Fruit fly (Drosophila melanogaster) whole organism, embryonic: ENCODE data around the gene Etl1.
A peak's percentile ranks its signal among the peaks of the same experiment; 100 is the strongest.

Experiments used
- Atf6 ChIP-seq: fragments of 200-800 bp; sonication (Bioruptor generic); IDR thresholded peaks from 2 replicates; pipeline ENCODE4 v1.3.6; 2022; ENCODE audit warnings: missing biosample characterization, missing genetic modification characterization
- Bgb ChIP-seq: fragments of 200-800 bp; sonication (Bioruptor generic); IDR thresholded peaks from 2 replicates; pipeline ENCODE4 v1.3.6; 2022; ENCODE audit warnings: missing biosample characterization, missing genetic modification characterization; ENCODE audit not compliant: partially characterized antibody
- Blimp-1 ChIP-seq: fragments of 200-800 bp; sonication (Bioruptor generic); optimal IDR thresholded peaks from 3 replicates; lab custom pipeline; 2018; ENCODE audit warnings: missing biosample characterization, missing genetic modification characterization, mild to moderate bottlenecking, moderate library complexity, missing genetic modification reagents
- CG10209 ChIP-seq: fragments of 200-800 bp; sonication (Bioruptor generic); optimal IDR thresholded peaks from 3 replicates; lab custom pipeline; 2017; ENCODE audit warnings: missing biosample characterization, mild to moderate bottlenecking, missing genetic modification characterization, missing genetic modification reagents
- CG10274 ChIP-seq: fragments of 200-800 bp; sonication (Bioruptor generic); optimal IDR thresholded peaks from 3 replicates; lab custom pipeline; 2017; ENCODE audit warnings: missing biosample characterization, mild to moderate bottlenecking, missing genetic modification characterization
- CG12155 ChIP-seq: fragments of 200-800 bp; sonication (Bioruptor generic); optimal IDR thresholded peaks from 3 replicates; lab custom pipeline; 2016; ENCODE audit warnings: missing biosample characterization, missing genetic modification characterization
- CG12236 ChIP-seq: fragments of 200-800 bp; sonication (Bioruptor generic); optimal IDR thresholded peaks from 2 replicates; lab custom pipeline; 2016; ENCODE audit warnings: missing biosample characterization, missing genetic modification characterization
- CG12391 ChIP-seq: fragments of 200-800 bp; sonication (Bioruptor generic); optimal IDR thresholded peaks from 3 replicates; lab custom pipeline; 2018; ENCODE audit warnings: missing biosample characterization, mild to moderate bottlenecking, missing genetic modification characterization, moderate library complexity
- CG1529 ChIP-seq: fragments of 200-800 bp; sonication (Bioruptor generic); optimal IDR thresholded peaks from 3 replicates; lab custom pipeline; 2018; ENCODE audit warnings: missing biosample characterization, missing genetic modification characterization
- CG18011 ChIP-seq: fragments of 200-800 bp; sonication (Bioruptor generic); optimal IDR thresholded peaks from 2 replicates; lab custom pipeline; 2017; ENCODE audit warnings: missing biosample characterization, missing genetic modification characterization, mild to moderate bottlenecking, moderate library complexity, missing genotype
- CG2116 ChIP-seq: fragments of 200-800 bp; sonication (Bioruptor generic); optimal IDR thresholded peaks from 3 replicates; lab custom pipeline; 2018; ENCODE audit warnings: missing biosample characterization, mild to moderate bottlenecking, missing genetic modification characterization
- CG30020 ChIP-seq: fragments of 200-800 bp; optimal IDR thresholded peaks from 2 replicates; lab custom pipeline; 2019; ENCODE audit warnings: missing biosample characterization, mild to moderate bottlenecking, missing genetic modification characterization, moderate library complexity
- CG3407 ChIP-seq: fragments of 200-800 bp; sonication (Bioruptor generic); optimal IDR thresholded peaks from 2 replicates; lab custom pipeline; 2018; ENCODE audit warnings: missing biosample characterization, mild to moderate bottlenecking, missing genetic modification characterization
- CG3726 ChIP-seq: fragments of 200-800 bp; sonication (Bioruptor generic); IDR thresholded peaks from 3 replicates; pipeline ENCODE4, ENCODE4 v1.3.6; 2022; ENCODE audit warnings: missing biosample characterization, missing genetic modification characterization
- CG4707 ChIP-seq: fragments of 200-800 bp; sonication (Bioruptor generic); optimal IDR thresholded peaks from 2 replicates; lab custom pipeline; 2018; ENCODE audit warnings: missing biosample characterization, mild to moderate bottlenecking, missing genetic modification characterization, moderate library complexity
- CG4730 ChIP-seq: fragments of 200-800 bp; sonication (Bioruptor generic); IDR thresholded peaks from 2 replicates; pipeline ENCODE4 v1.3.6; 2022; ENCODE audit warnings: missing biosample characterization, missing genetic modification characterization
- CG4820 ChIP-seq: fragments of 200-800 bp; sonication (Bioruptor generic); optimal IDR thresholded peaks from 3 replicates; lab custom pipeline; 2016; ENCODE audit warnings: missing biosample characterization, missing genetic modification characterization
- CG7556 ChIP-seq: fragments of 200-800 bp; sonication (Bioruptor generic); optimal IDR thresholded peaks from 2 replicates; lab custom pipeline; 2017; ENCODE audit warnings: missing biosample characterization, mild to moderate bottlenecking, missing genetic modification characterization
- CG8089 ChIP-seq: fragments of 200-800 bp; sonication (Bioruptor generic); optimal IDR thresholded peaks from 3 replicates; lab custom pipeline; 2016; ENCODE audit warnings: missing biosample characterization, missing genetic modification characterization
- CG9609 ChIP-seq: fragments of 200-800 bp; sonication (Bioruptor generic); optimal IDR thresholded peaks from 3 replicates; lab custom pipeline; 2016; ENCODE audit warnings: missing biosample characterization, missing genetic modification characterization
- CG9797 ChIP-seq: fragments of 200-800 bp; sonication (Bioruptor generic); optimal IDR thresholded peaks from 3 replicates; lab custom pipeline; 2018; ENCODE audit warnings: missing biosample characterization, mild to moderate bottlenecking, missing genetic modification characterization
- Eip74EF ChIP-seq, 2 experiments: fragments of 200-800 bp in 1 of 2; fragments of >200 bp in 1 of 2; sonication (Bioruptor generic) in 1 of 2; optimal IDR thresholded peaks; 2 replicates each; lab custom pipeline; 2017 to 2019; ENCODE audit warnings: missing biosample characterization in 2 of 2, missing genetic modification characterization in 2 of 2, mild to moderate bottlenecking in 1 of 2, moderate library complexity in 1 of 2
- HLH4C ChIP-seq: fragments of 200-800 bp; sonication (Bioruptor generic); IDR thresholded peaks from 3 replicates; pipeline ENCODE4 v1.3.6; 2022; ENCODE audit warnings: missing biosample characterization, missing genetic modification characterization; ENCODE audit not compliant: partially characterized antibody
- Hand ChIP-seq: fragments of 200-800 bp; sonication (Bioruptor generic); optimal IDR thresholded peaks from 2 replicates; lab custom pipeline; 2017; ENCODE audit warnings: mild to moderate bottlenecking, missing biosample characterization, missing genetic modification reagents, missing genetic modification characterization
- Hey ChIP-seq: fragments of 200-800 bp; sonication (Bioruptor generic); optimal IDR thresholded peaks from 3 replicates; lab custom pipeline; 2018; ENCODE audit warnings: missing biosample characterization, mild to moderate bottlenecking, missing genetic modification characterization
- HmgZ ChIP-seq: fragments of 200-800 bp; sonication (Bioruptor generic); optimal IDR thresholded peaks from 2 replicates; lab custom pipeline; 2018; ENCODE audit warnings: missing biosample characterization, mild to moderate bottlenecking, missing genetic modification characterization
- Meics ChIP-seq: fragments of 200-800 bp; sonication (Bioruptor generic); optimal IDR thresholded peaks from 2 replicates; lab custom pipeline; 2017; ENCODE audit warnings: missing biosample characterization, mild to moderate bottlenecking, missing genetic modification characterization
- Nf-YB ChIP-seq: fragments of 200-800 bp; sonication (Bioruptor generic); optimal IDR thresholded peaks from 3 replicates; lab custom pipeline; 2019; ENCODE audit warnings: missing biosample characterization, mild to moderate bottlenecking, missing genetic modification characterization, moderate library complexity
- Opbp ChIP-seq: fragments of 200-800 bp; sonication (Bioruptor generic); IDR thresholded peaks from 3 replicates; pipeline ENCODE4 v1.3.6; 2022; ENCODE audit warnings: missing biosample characterization, missing genetic modification characterization; ENCODE audit not compliant: partially characterized antibody
- Scr ChIP-seq: fragments of 200-800 bp; sonication (Bioruptor generic); IDR thresholded peaks from 2 replicates; pipeline ENCODE4 v1.3.6; 2022; ENCODE audit warnings: missing biosample characterization, missing genetic modification characterization; ENCODE audit not compliant: partially characterized antibody
- Sin3A ChIP-seq: fragments of >200 bp; optimal IDR thresholded peaks from 2 replicates; lab custom pipeline; 2018
- YL-1 ChIP-seq: fragments of 200-800 bp; sonication (Bioruptor generic); optimal IDR thresholded peaks from 3 replicates; lab custom pipeline; 2017; ENCODE audit warnings: missing biosample characterization, mild to moderate bottlenecking, missing genetic modification characterization
- ac ChIP-seq: fragments of 200-800 bp; sonication (Bioruptor generic); optimal IDR thresholded peaks from 3 replicates; lab custom pipeline; 2017; ENCODE audit warnings: missing biosample characterization, mild to moderate bottlenecking, missing genetic modification characterization
- ash1 ChIP-seq: fragments of 200-800 bp; sonication (Bioruptor generic); optimal IDR thresholded peaks from 2 replicates; lab custom pipeline; 2018; ENCODE audit warnings: missing biosample characterization, mild to moderate bottlenecking, missing genetic modification characterization
- bcd ChIP-seq: fragments of 200-800 bp; sonication (Bioruptor generic); optimal IDR thresholded peaks from 2 replicates; lab custom pipeline; 2017; ENCODE audit warnings: missing biosample characterization, mild to moderate bottlenecking, missing genetic modification characterization
- chm ChIP-seq: fragments of 200-800 bp; sonication (Bioruptor generic); IDR thresholded peaks from 2 replicates; pipeline ENCODE4 v1.3.6; 2022; ENCODE audit warnings: missing biosample characterization, missing genetic modification characterization
- crol ChIP-seq: fragments of 200-800 bp; sonication (Bioruptor generic); IDR thresholded peaks from 2 replicates; pipeline ENCODE4 v1.3.6; 2022; ENCODE audit warnings: missing biosample characterization, missing genetic modification characterization
- fd102C ChIP-seq: fragments of 200-800 bp; sonication (Bioruptor generic); optimal IDR thresholded peaks from 2 replicates; lab custom pipeline; 2018; ENCODE audit warnings: missing biosample characterization, mild to moderate bottlenecking, missing genetic modification characterization, moderate library complexity
- grn ChIP-seq: fragments of 200-800 bp; sonication (Bioruptor generic); optimal IDR thresholded peaks from 3 replicates; lab custom pipeline; 2017; ENCODE audit warnings: missing biosample characterization, missing genetic modification characterization
- her ChIP-seq: fragments of 200-800 bp; sonication (Bioruptor generic); optimal IDR thresholded peaks from 2 replicates; lab custom pipeline; 2016; ENCODE audit warnings: missing biosample characterization, missing genetic modification characterization
- klu ChIP-seq: fragments of 200-800 bp; sonication (Bioruptor generic); IDR thresholded peaks from 2 replicates; pipeline ENCODE4 v1.3.6; 2022; ENCODE audit warnings: missing biosample characterization, missing genetic modification characterization
- kni ChIP-seq: fragments of 200-800 bp; sonication (Bioruptor generic); optimal IDR thresholded peaks from 3 replicates; lab custom pipeline; 2017; ENCODE audit warnings: mild to moderate bottlenecking, missing biosample characterization, missing genetic modification reagents, missing genetic modification characterization
- knrl ChIP-seq: fragments of 200-800 bp; sonication (Bioruptor generic); IDR thresholded peaks from 3 replicates; pipeline ENCODE4 v1.3.6; 2022; ENCODE audit warnings: missing biosample characterization, missing genetic modification characterization; ENCODE audit not compliant: partially characterized antibody
- mam ChIP-seq: fragments of 200-800 bp; sonication (Bioruptor generic); optimal IDR thresholded peaks from 3 replicates; lab custom pipeline; 2016; ENCODE audit warnings: missing biosample characterization, missing genetic modification characterization
- oc ChIP-seq: fragments of 200-800 bp; sonication (Bioruptor generic); optimal IDR thresholded peaks from 2 replicates; lab custom pipeline; 2018; ENCODE audit warnings: missing biosample characterization, mild to moderate bottlenecking, missing genetic modification characterization, moderate library complexity
- pum ChIP-seq: fragments of 200-800 bp; sonication (Bioruptor generic); optimal IDR thresholded peaks from 2 replicates; lab custom pipeline; 2016; ENCODE audit warnings: missing biosample characterization, missing genetic modification characterization
- pzg ChIP-seq: fragments of 200-800 bp; sonication (Bioruptor generic); optimal IDR thresholded peaks from 3 replicates; lab custom pipeline; 2018; ENCODE audit warnings: missing biosample characterization, mild to moderate bottlenecking, missing genetic modification characterization, moderate library complexity
- sim ChIP-seq: fragments of 200-800 bp; sonication (Bioruptor generic); IDR thresholded peaks from 2 replicates; pipeline ENCODE4 v1.3.6; 2022; ENCODE audit warnings: missing biosample characterization, missing genetic modification characterization
- twi ChIP-seq: fragments of 200-800 bp; optimal IDR thresholded peaks from 2 replicates; lab custom pipeline; 2019; ENCODE audit warnings: missing biosample characterization, mild to moderate bottlenecking, missing genetic modification characterization, moderate library complexity
- wor ChIP-seq: fragments of 200-800 bp; sonication (Bioruptor generic); IDR thresholded peaks from 2 replicates; pipeline ENCODE4 v1.3.6; 2022; ENCODE audit warnings: missing biosample characterization, missing genetic modification characterization

The Etl1 gene

DNA sequence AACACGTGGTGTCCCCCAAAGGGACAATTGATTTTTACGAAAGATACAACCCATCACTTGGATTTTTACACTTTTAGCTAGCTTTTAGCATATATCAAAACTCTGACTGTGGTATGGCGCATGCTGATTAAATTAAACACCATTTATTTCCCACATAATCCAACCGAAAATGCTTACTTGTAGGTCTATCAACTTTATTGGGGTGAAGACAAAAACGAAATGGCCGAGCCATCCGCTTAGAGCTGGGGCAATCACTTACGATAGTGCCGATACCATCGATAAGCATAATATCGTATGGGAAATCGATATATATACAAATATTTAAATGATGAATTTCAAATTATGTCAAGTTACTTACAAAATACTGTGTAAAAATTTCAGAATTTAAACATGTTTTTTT lies 15.1 kb downstream of the Etl1 start, which contains the start of gene RpS2 (continued):
- TF ChIP-seq pzg (peak; percentile 81), CG4707 (peak; percentile 43), Eip74EF (GFP tag; optimal IDR thresholded peaks at IDR 0.05; lab: Kevin White, UChicago) (peak in 1 of 2 experiments; percentile 11), HmgZ (tag; lab: Kevin White, UChicago) (peak; percentile 75), CG12391 (peak; percentile 65), Meics (GFP tag; lab: Kevin White, UChicago) (peak; percentile 41), Sin3A (lab: Kevin White, UChicago) (peak; percentile 10), wor (GFP tag; lab: Robert Waterston, UW) (no peak), CG9797 (peak; percentile 34), Bgb (GFP tag; lab: Robert Waterston, UW) (peak; percentile 100), chm (GFP tag; lab: Robert Waterston, UW) (peak; percentile 87), CG3726 (no peak), mam (GFP tag; lab: Kevin White, UChicago) (no peak), CG2116 (GFP tag; lab: Kevin White, UChicago) (peak; percentile 94), sim (GFP tag; lab: Robert Waterston, UW) (no peak), Hand (GFP tag; lab: Kevin White, UChicago) (no peak), Atf6 (GFP tag; lab: Robert Waterston, UW) (peak; percentile 46; the same call in 1 of the 2 replicates), pum (GFP tag; lab: Kevin White, UChicago) (no peak), oc (tag; lab: Kevin White, UChicago) (peak; percentile 47), ash1 (GFP tag; lab: Kevin White, UChicago) (no peak), klu (GFP tag; lab: Robert Waterston, UW) (no peak), CG18011 (GFP tag; lab: Kevin White, UChicago) (no peak), Blimp-1 (no peak), ac (peak; percentile 10), CG7556 (GFP tag; lab: Kevin White, UChicago) (no peak), her (peak; percentile 32), CG4820 (GFP tag; lab: Kevin White, UChicago) (no peak), crol (no peak), CG10274 (no peak), grn (GFP tag; lab: Kevin White, UChicago) (peak; percentile 37), CG10209 (GFP tag; lab: Kevin White, UChicago) (peak; percentile 8), Scr (GFP tag; lab: Robert Waterston, UW) (peak; percentile 99), twi (tag; lab: Kevin White, UChicago) (no peak), Nf-YB (GFP tag; lab: Kevin White, UChicago) (peak; percentile 13), HLH4C (peak; percentile 98), CG30020 (tag; lab: Kevin White, UChicago) (peak; percentile 22), knrl (GFP tag; lab: Robert Waterston, UW) (peak; percentile 99), fd102C (GFP tag; lab: Kevin White, UChicago) (peak; percentile 22), Hey (tag; lab: Kevin White, UChicago) (no peak), YL-1 (GFP tag; lab: Kevin White, UChicago) (peak; percentile 92), CG1529 (GFP tag; lab: Kevin White, UChicago) (peak; percentile 32), CG9609 (GFP tag; lab: Kevin White, UChicago) (peak; percentile 19), kni (GFP tag; lab: Kevin White, UChicago) (peak; percentile 38), bcd (GFP tag; lab: Kevin White, UChicago) (peak; percentile 9), CG3407 (GFP tag; lab: Kevin White, UChicago) (peak; percentile 24), CG4730 (no peak), Opbp (GFP tag; lab: Robert Waterston, UW) (peak; percentile 100), CG12236 (GFP tag; lab: Kevin White, UChicago) (no peak), CG12155 (GFP tag; lab: Kevin White, UChicago) (peak; percentile 18), CG8089 (no peak)
